Worm (Caenorhabditis elegans) whole organism, mixed stage, embryonic: ENCODE measurements around the gene F52D10.2.

Experiments used
- M03D4.4 ChIP-seq: sonication (generic microtip); optimal IDR thresholded peaks from 2 replicates; lab custom pipeline; 2017; ENCODE audit warnings: mild to moderate bottlenecking, missing genetic modification characterization, missing compliant biosample characterization
- bed-3 ChIP-seq: fragments of 200-800 bp; sonication (Bioruptor generic); optimal IDR thresholded peaks from 3 replicates; lab custom pipeline; 2018; ENCODE audit warnings: mild to moderate bottlenecking, missing genetic modification characterization, moderate library complexity, missing compliant biosample characterization
- blmp-1 ChIP-seq: fragments of 150-350 bp; optimal IDR thresholded peaks from 2 replicates; lab custom pipeline; 2014; ENCODE audit warnings: missing biosample characterization, missing genetic modification characterization
- ceh-39 ChIP-seq: fragments of 150-350 bp; optimal IDR thresholded peaks from 2 replicates; lab custom pipeline; 2014; ENCODE audit warnings: missing biosample characterization, missing genetic modification characterization
- ceh-43 ChIP-seq: fragments of 200-800 bp; sonication (Bioruptor generic); optimal IDR thresholded peaks from 2 replicates; lab custom pipeline; 2018; ENCODE audit warnings: mild to moderate bottlenecking, missing genetic modification characterization, moderate library complexity, missing compliant biosample characterization
- ceh-83 ChIP-seq: fragments of 200-800 bp; sonication (Bioruptor generic); optimal IDR thresholded peaks from 2 replicates; lab custom pipeline; 2018; ENCODE audit warnings: mild to moderate bottlenecking, missing genetic modification characterization, missing compliant biosample characterization
- ces-1 ChIP-seq: fragments of 150-350 bp; optimal IDR thresholded peaks from 2 replicates; lab custom pipeline; 2014; ENCODE audit warnings: missing biosample characterization, missing genetic modification reagents, missing genetic modification characterization
- cnd-1 ChIP-seq: fragments of 200-800 bp; sonication (Bioruptor generic); optimal IDR thresholded peaks from 2 replicates; lab custom pipeline; 2018; ENCODE audit warnings: mild to moderate bottlenecking, missing genetic modification characterization, missing compliant biosample characterization
- drap-1 ChIP-seq: fragments of 200-800 bp; sonication (Bioruptor generic); optimal IDR thresholded peaks from 3 replicates; lab custom pipeline; 2018; ENCODE audit warnings: mild to moderate bottlenecking, missing genetic modification characterization, missing compliant biosample characterization
- elt-1 ChIP-seq: sonication (generic microtip); optimal IDR thresholded peaks from 2 replicates; lab custom pipeline; 2017; ENCODE audit warnings: missing genetic modification characterization, mild to moderate bottlenecking, missing compliant biosample characterization, antibody characterized with exemption, moderate library complexity, borderline replicate concordance; ENCODE audit not compliant: insufficient read depth
- elt-3 ChIP-seq: fragments of 150-350 bp; optimal IDR thresholded peaks from 2 replicates; lab custom pipeline; 2014; ENCODE audit warnings: missing biosample characterization, missing genetic modification characterization
- flh-1 ChIP-seq: fragments of 200-800 bp; sonication (Bioruptor generic); optimal IDR thresholded peaks from 2 replicates; lab custom pipeline; 2018; ENCODE audit warnings: mild to moderate bottlenecking, missing genetic modification characterization, moderate library complexity, missing compliant biosample characterization
- ham-2 ChIP-seq: fragments of 200-800 bp; sonication (Bioruptor generic); optimal IDR thresholded peaks from 2 replicates; lab custom pipeline; 2018; ENCODE audit warnings: mild to moderate bottlenecking, missing genetic modification characterization, missing compliant biosample characterization
- hlh-1 ChIP-seq: fragments of 150-350 bp; optimal IDR thresholded peaks from 2 replicates; lab custom pipeline; 2014; ENCODE audit warnings: missing biosample characterization, missing genetic modification reagents, missing genetic modification characterization
- lin-13 ChIP-seq: fragments of 150-350 bp; optimal IDR thresholded peaks from 2 replicates; lab custom pipeline; 2014; ENCODE audit warnings: missing biosample characterization, missing genetic modification characterization
- lin-32 ChIP-seq: fragments of 200-800 bp; sonication (Bioruptor generic); optimal IDR thresholded peaks from 2 replicates; lab custom pipeline; 2018; ENCODE audit warnings: mild to moderate bottlenecking, missing genetic modification characterization, missing compliant biosample characterization
- lsy-2 ChIP-seq: fragments of 150-350 bp; optimal IDR thresholded peaks from 2 replicates; lab custom pipeline; 2014; ENCODE audit warnings: missing biosample characterization, missing genetic modification characterization
- mab-5 ChIP-seq: fragments of 150-350 bp; optimal IDR thresholded peaks from 2 replicates; lab custom pipeline; 2014; ENCODE audit warnings: missing biosample characterization, missing genetic modification characterization
- mep-1 ChIP-seq: fragments of 150-350 bp; optimal IDR thresholded peaks from 2 replicates; lab custom pipeline; 2017; ENCODE audit warnings: missing biosample characterization, missing genetic modification reagents, missing genetic modification characterization, inconsistent platforms
- mls-2 ChIP-seq: sonication (generic microtip); optimal IDR thresholded peaks from 2 replicates; lab custom pipeline; 2016; ENCODE audit warnings: mild to moderate bottlenecking, missing genetic modification characterization, moderate library complexity, missing compliant biosample characterization
- nhr-12 ChIP-seq: fragments of 150-350 bp; optimal IDR thresholded peaks from 2 replicates; lab custom pipeline; 2014; ENCODE audit warnings: missing biosample characterization, missing genetic modification characterization
- nhr-2 ChIP-seq: fragments of 150-350 bp; optimal IDR thresholded peaks from 2 replicates; lab custom pipeline; 2014; ENCODE audit warnings: missing biosample characterization, missing genetic modification characterization
- nhr-237 ChIP-seq: fragments of 150-350 bp; optimal IDR thresholded peaks from 2 replicates; lab custom pipeline; 2014; ENCODE audit warnings: missing biosample characterization, missing genetic modification characterization
- nhr-28 ChIP-seq: fragments of 150-350 bp; optimal IDR thresholded peaks from 2 replicates; lab custom pipeline; 2014; ENCODE audit warnings: missing biosample characterization, missing genetic modification characterization
- nhr-76 ChIP-seq: sonication (generic microtip); optimal IDR thresholded peaks from 2 replicates; lab custom pipeline; 2017; ENCODE audit warnings: missing biosample characterization, missing genetic modification characterization
- pha-4 ChIP-seq: fragments of 150-350 bp; optimal IDR thresholded peaks from 2 replicates; lab custom pipeline; 2018; ENCODE audit warnings: missing biosample characterization, missing genetic modification reagents, missing genetic modification characterization
- sem-2 ChIP-seq: fragments of 200-800 bp; sonication (Bioruptor generic); optimal IDR thresholded peaks from 2 replicates; lab custom pipeline; 2018; ENCODE audit warnings: mild to moderate bottlenecking, missing genetic modification characterization, missing compliant biosample characterization
- snpc-4 ChIP-seq: fragments of 150-350 bp; optimal IDR thresholded peaks from 2 replicates; lab custom pipeline; 2014; ENCODE audit warnings: missing biosample characterization, missing genetic modification characterization
- sptf-1 ChIP-seq: sonication (generic microtip); optimal IDR thresholded peaks from 2 replicates; lab custom pipeline; 2017; ENCODE audit warnings: mild to moderate bottlenecking, missing genetic modification characterization, moderate library complexity, missing compliant biosample characterization
- tbx-8 ChIP-seq: fragments of 200-800 bp; sonication (Bioruptor generic); optimal IDR thresholded peaks from 2 replicates; lab custom pipeline; 2018; ENCODE audit warnings: mild to moderate bottlenecking, missing genetic modification characterization, moderate library complexity, missing compliant biosample characterization
- unc-120 ChIP-seq: sonication (generic microtip); optimal IDR thresholded peaks from 2 replicates; lab custom pipeline; 2017; ENCODE audit warnings: missing genetic modification characterization, missing compliant biosample characterization; ENCODE audit not compliant: poor library complexity, severe bottlenecking
- unc-39 ChIP-seq: fragments of 150-350 bp; optimal IDR thresholded peaks from 2 replicates; lab custom pipeline; 2014; ENCODE audit warnings: missing biosample characterization, missing genetic modification characterization
- unc-62 ChIP-seq: fragments of 150-350 bp; optimal IDR thresholded peaks from 2 replicates; lab custom pipeline; 2014; ENCODE audit warnings: missing biosample characterization, missing genetic modification reagents, missing genetic modification characterization
- zip-8 ChIP-seq: fragments of 150-350 bp; optimal IDR thresholded peaks from 2 replicates; lab custom pipeline; 2014; ENCODE audit warnings: missing biosample characterization, missing genetic modification characterization
- ztf-11 ChIP-seq: fragments of 150-350 bp; optimal IDR thresholded peaks from 2 replicates; lab custom pipeline; 2014; ENCODE audit warnings: missing biosample characterization, missing genetic modification characterization

F52D10.2 gene

ce11 chrX:11617387-11617786 lies 25.9 kb upstream of the F52D10.2 start, which contains the start of gene F52D10.4:
Gene F52D10.4 (plus strand): TSS chrX:11617470.
- TF ChIP-seq sem-2 (GFP tag; lab: Kevin White, UChicago) = no peak
- TF ChIP-seq pha-4 (tag; lab: Kevin White, UChicago) = no peak
- no peak for TF ChIP-seq elt-3 (tag; lab: Kevin White, UChicago)
- no peak for TF ChIP-seq lin-13 (tag; lab: Kevin White, UChicago)
- no peak for TF ChIP-seq ceh-83 (GFP tag; lab: Kevin White, UChicago)
- no peak for TF ChIP-seq bed-3 (GFP tag; lab: Kevin White, UChicago)
- TF ChIP-seq drap-1 (GFP tag; lab: Kevin White, UChicago) = no peak
- no peak for TF ChIP-seq ceh-43 (GFP tag; lab: Kevin White, UChicago)
- TF ChIP-seq mab-5 (tag; lab: Kevin White, UChicago) = no peak
- TF ChIP-seq ces-1 (GFP tag; lab: Kevin White, UChicago) = no peak
- no peak for TF ChIP-seq ztf-11 (tag; lab: Kevin White, UChicago)
- TF ChIP-seq lin-32 (GFP tag; lab: Kevin White, UChicago) = no peak
- no peak for TF ChIP-seq nhr-28
- TF ChIP-seq blmp-1 (tag; lab: Kevin White, UChicago) = no peak
- no peak for TF ChIP-seq unc-120 (tag; lab: Kevin White, UChicago)
- TF ChIP-seq mls-2 (tag; lab: Kevin White, UChicago) = no peak

- TF ChIP-seq unc-39 (tag; lab: Kevin White, UChicago) (no peak), tbx-8 (no peak), hlh-1 (tag; lab: Kevin White, UChicago) (no peak), zip-8 (tag; lab: Kevin White, UChicago) (no peak), drap-1 (GFP tag; lab: Kevin White, UChicago) (no peak), ces-1 (GFP tag; lab: Kevin White, UChicago) (peak; percentile 96), ceh-83 (GFP tag; lab: Kevin White, UChicago) (no peak), unc-120 (tag; lab: Kevin White, UChicago) (no peak), elt-1 (tag; lab: Kevin White, UChicago) (peak; percentile 72), nhr-28 (no peak), unc-62 (GFP tag; lab: Kevin White, UChicago) (peak; percentile 77), snpc-4 (tag; lab: Kevin White, UChicago) (no peak), pha-4 (tag; lab: Kevin White, UChicago) (no peak), nhr-2 (no peak), lin-13 (tag; lab: Kevin White, UChicago) (no peak), lin-32 (GFP tag; lab: Kevin White, UChicago) (no peak), lsy-2 (tag; lab: Kevin White, UChicago) (no peak), flh-1 (GFP tag; lab: Kevin White, UChicago) (no peak), nhr-12 (tag; lab: Kevin White, UChicago) (no peak), mab-5 (tag; lab: Kevin White, UChicago) (no peak), mep-1 (peak; percentile 15), ceh-43 (GFP tag; lab: Kevin White, UChicago) (no peak), sem-2 (GFP tag; lab: Kevin White, UChicago) (no peak), cnd-1 (no peak), ham-2 (GFP tag; lab: Kevin White, UChicago) (peak; percentile 84), nhr-76 (tag; lab: Kevin White, UChicago) (no peak), ceh-39 (tag; lab: Kevin White, UChicago) (no peak), sptf-1 (tag; lab: Kevin White, UChicago) (no peak), nhr-237 (no peak), M03D4.4 (tag; lab: Kevin White, UChicago) (no peak), ztf-11 (tag; lab: Kevin White, UChicago) (no peak), blmp-1 (tag; lab: Kevin White, UChicago) (no peak), elt-3 (tag; lab: Kevin White, UChicago) (no peak), bed-3 (GFP tag; lab: Kevin White, UChicago) (no peak), mls-2 (tag; lab: Kevin White, UChicago) (no peak)
Observed at ce11 chrX:11608110-11608759, 16.7 kb upstream of the F52D10.2 start.

ce11 chrX:11607500-11607823 lies 15.9 kb upstream of the F52D10.2 start:
- TF ChIP-seq cnd-1 (no peak), ces-1 (GFP tag; lab: Kevin White, UChicago) (peak; percentile 67)
